Worm (Caenorhabditis elegans) whole organism, early embryonic: ENCODE measurements around the gene C16C8.7.

Experiments used
- aly-1 ChIP-seq: sonication (generic microtip); optimal IDR thresholded peaks from 2 replicates; lab custom pipeline; 2016; ENCODE audit warnings: missing genetic modification characterization, missing compliant biosample characterization
- ama-1 ChIP-seq: fragments of 150-350 bp; optimal IDR thresholded peaks from 2 replicates; lab custom pipeline; 2014
- flt-1 ChIP-seq: fragments of 200-800 bp; sonication (Bioruptor generic); IDR thresholded peaks from 2 replicates; pipeline ENCODE4 v1.3.6; 2022; ENCODE audit warnings: missing genetic modification characterization, missing compliant biosample characterization
- hmbx-1 ChIP-seq: sonication (generic microtip); optimal IDR thresholded peaks from 2 replicates; lab custom pipeline; 2016; ENCODE audit warnings: mild to moderate bottlenecking, missing genetic modification characterization, missing compliant biosample characterization

DNA sequence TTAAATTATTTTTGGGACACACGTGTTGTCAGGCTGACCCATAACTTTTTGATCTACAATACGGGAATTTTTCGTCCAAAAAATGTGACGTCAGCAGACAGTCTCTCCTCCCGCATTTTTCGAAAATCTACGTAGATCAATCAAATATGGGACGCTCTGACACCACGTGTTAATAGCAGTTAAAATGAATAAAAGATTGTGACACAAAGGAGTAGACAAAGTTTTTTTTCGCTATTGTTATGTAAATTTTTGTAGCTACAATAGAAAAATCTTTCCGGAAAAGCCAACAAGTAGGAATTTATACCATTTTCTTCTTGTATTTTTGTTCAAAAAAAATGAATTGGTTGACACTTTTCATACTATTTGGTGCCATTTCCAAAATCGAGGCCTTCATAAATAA lies 18.6 kb downstream of the C16C8.7 start, which contains the start of gene C16C8.27:
- TF ChIP-seq aly-1 (tag; lab: Kevin White, UChicago): no peak
- TF ChIP-seq hmbx-1 (tag; lab: Kevin White, UChicago): no peak
- TF ChIP-seq flt-1 (GFP tag; lab: Robert Waterston, UW): no peak
- no peak for TF ChIP-seq ama-1 (lab: Kevin White, UChicago)
